Worm (Caenorhabditis elegans): ENCODE results near the gene scyl-1.

scyl-1 gene

DNA sequence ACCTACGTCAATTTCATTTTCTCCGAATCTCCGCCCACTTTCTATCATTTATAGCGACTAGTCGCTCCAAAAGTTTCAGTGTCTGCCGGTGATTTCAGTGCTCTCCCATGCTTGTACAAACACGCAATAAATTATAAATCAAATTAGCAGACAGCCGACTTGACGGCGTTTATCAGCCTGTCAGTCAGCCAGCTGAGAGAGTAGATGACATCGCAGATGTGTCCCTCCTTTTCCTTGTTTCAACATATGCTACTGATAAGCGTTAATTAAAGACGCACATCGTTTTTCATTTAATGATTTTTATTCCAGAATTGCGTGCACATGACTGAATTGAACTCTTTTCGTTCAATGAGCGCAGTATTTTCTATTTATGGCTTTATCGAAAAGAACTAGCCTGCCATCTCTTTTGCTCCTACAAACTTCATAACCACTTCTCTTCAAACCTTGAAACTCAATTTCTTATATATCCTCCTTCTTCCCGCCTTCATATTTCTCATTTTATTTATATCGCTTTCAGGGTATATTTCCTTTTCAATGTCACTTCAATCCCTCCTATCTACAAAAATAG lies 1.8 kb upstream of the scyl-1 start, which contains the start of gene lap-2 (continued):
- 0 out of 2 replicates have a peak, but pooled peaks have one; percentile 13 for TF ChIP-seq nhr-41 (GFP tag; IDR thresholded peaks at IDR 0.05)
- no peak for TF ChIP-seq arid-1 (GFP tag; conservative IDR thresholded peaks at IDR 0.05)
- TF ChIP-seq hlh-11 (tag; optimal IDR thresholded peaks at IDR 0.05), result peak; percentile 90
- TF ChIP-seq nhr-28 (tag; optimal IDR thresholded peaks at IDR 0.05), result peak; percentile 68

DNA sequence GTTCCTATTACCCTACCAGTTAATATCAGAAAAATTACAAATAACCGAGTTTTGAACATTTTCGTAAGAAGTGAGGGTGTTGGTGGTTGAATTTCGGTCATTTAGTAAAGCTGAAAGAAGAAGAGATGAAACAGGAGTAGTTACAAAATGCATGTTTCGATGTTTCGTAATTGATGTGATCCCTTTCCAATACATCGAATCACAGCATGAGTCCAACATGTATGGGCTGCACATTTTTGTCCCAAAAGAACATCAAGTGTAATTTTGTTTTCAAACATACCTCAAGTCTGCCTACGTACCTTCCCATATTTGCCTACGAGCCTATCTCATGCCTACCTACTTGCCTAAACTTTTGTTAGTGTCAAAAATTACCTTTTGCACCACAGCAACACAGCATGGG lies 5.1 kb downstream of the scyl-1 start, which contains the start of gene W07G4.2:
W07G4.2 (minus strand) TSS at position 101 of the 400 bp plus-strand sequence.
- TF ChIP-seq hlh-30 (tag; optimal IDR thresholded peaks at IDR 0.05; ENCODE audit: insufficient read depth) (no peak), unc-130 (GFP tag; optimal IDR thresholded peaks at IDR 0.05) (no peak), aha-1 (tag) (no peak), egl-27 (tag; optimal IDR thresholded peaks at IDR 0.05) (no peak), nhr-77 (tag; optimal IDR thresholded peaks at IDR 0.05) (no peak), nhr-25 (tag; optimal IDR thresholded peaks at IDR 0.05; ENCODE audit: borderline replicate concordance, insufficient read depth) (no peak), F26F4.8 (GFP tag; conservative IDR thresholded peaks at IDR 0.05) (no peak), T26A8.4 (GFP tag; IDR thresholded peaks at IDR 0.05) (no peak), fos-1 (tag; optimal IDR thresholded peaks at IDR 0.05) (no peak), ceh-82 (tag; optimal IDR thresholded peaks at IDR 0.05) (no peak)

- no peak for TF ChIP-seq snpc-1.2 (GFP tag; IDR thresholded peaks at IDR 0.05)
- no peak for TF ChIP-seq daf-16 (GFP tag; optimal IDR thresholded peaks at IDR 0.05)
- no peak for TF ChIP-seq daf-16 (tag; optimal IDR thresholded peaks at IDR 0.05)
- TF ChIP-seq nhr-42 (GFP tag; IDR thresholded peaks at IDR 0.05), result no peak
- no peak for TF ChIP-seq lin-38 (GFP tag; IDR thresholded peaks at IDR 0.05)
- TF ChIP-seq dmd-8 (GFP tag; IDR thresholded peaks at IDR 0.05), result no peak
- TF ChIP-seq T26A8.4 (GFP tag; IDR thresholded peaks at IDR 0.05), result no peak
- no peak for TF ChIP-seq F44E2.7 (GFP tag; IDR thresholded peaks at IDR 0.05)
- no peak for TF ChIP-seq aha-1 (tag)
- TF ChIP-seq Y48G9A.11 (GFP tag; IDR thresholded peaks at IDR 0.05), result no peak
- no peak for TF ChIP-seq hlh-11 (tag; optimal IDR thresholded peaks at IDR 0.05)
- TF ChIP-seq skn-1 (tag; optimal IDR thresholded peaks at IDR 0.05), result no peak
- no peak for TF ChIP-seq ceh-44 (GFP tag; IDR thresholded peaks at IDR 0.05)
- no peak for TF ChIP-seq ctbp-1 (GFP tag; IDR thresholded peaks at IDR 0.05)
- no peak for TF ChIP-seq jun-1 (tag; optimal IDR thresholded peaks at IDR 0.05)
- TF ChIP-seq snpc-4 (tag; optimal IDR thresholded peaks at IDR 0.05), result no peak
- no peak for TF ChIP-seq lin-13 (GFP tag; optimal IDR thresholded peaks at IDR 0.05)
Observed at ce11 chrV:13034604-13035003, 6.9 kb downstream of the scyl-1 start, which contains the start of gene W07G4.7. Gene W07G4.7 (minus strand): TSS chrV:13034704.

- TF ChIP-seq nhr-6 (tag; optimal IDR thresholded peaks at IDR 0.05) (no peak), F49E8.2 (tag; optimal IDR thresholded peaks at IDR 0.05; ENCODE audit: borderline replicate concordance) (no peak), zip-2 (tag; optimal IDR thresholded peaks at IDR 0.05) (no peak), egl-43 (GFP tag; IDR thresholded peaks at IDR 0.05) (no peak), hlh-30 (tag; optimal IDR thresholded peaks at IDR 0.05; ENCODE audit: insufficient read depth) (no peak), T26A8.4 (GFP tag; IDR thresholded peaks at IDR 0.05) (no peak), lin-39 (tag; optimal IDR thresholded peaks at IDR 0.05) (no peak), zip-11 (GFP tag; IDR thresholded peaks at IDR 0.05) (no peak), dmd-9 (GFP tag; IDR thresholded peaks at IDR 0.05) (no peak), zag-1 (tag; optimal IDR thresholded peaks at IDR 0.05) (no peak), F44E2.7 (GFP tag; IDR thresholded peaks at IDR 0.05) (no peak), hif-1 (tag; optimal IDR thresholded peaks at IDR 0.05) (no peak), vab-7 (GFP tag; IDR thresholded peaks at IDR 0.05) (no peak), F26F4.8 (GFP tag; conservative IDR thresholded peaks at IDR 0.05) (no peak)
Observed at ce11 chrV:13033223-13033622, 8.3 kb downstream of the scyl-1 start, which contains the start of gene W07G4.1. Gene W07G4.1 (plus strand): TSS chrV:13033523.

Measured in whole organism, L4 larva.